Worm (Caenorhabditis elegans) whole organism, young adult: ENCODE measurements around the gene cpt-5.

Experiments
- C06A6.2 ChIP-seq: fragments of 200-800 bp; sonication (Bioruptor generic); conservative IDR thresholded peaks from 2 replicates; pipeline ENCODE4 v1.3.6; 2022; ENCODE audit warnings: missing genetic modification characterization, missing compliant biosample characterization
- F10E7.11 ChIP-seq: sonication (generic microtip); optimal IDR thresholded peaks from 2 replicates; lab custom pipeline; 2017; ENCODE audit warnings: mild to moderate bottlenecking, missing genetic modification characterization, moderate library complexity, missing compliant biosample characterization
- F52B5.7 ChIP-seq: sonication (generic microtip); optimal IDR thresholded peaks from 2 replicates; lab custom pipeline; 2016; ENCODE audit warnings: mild to moderate bottlenecking, missing genetic modification characterization, missing compliant biosample characterization
- K12H6.12 ChIP-seq: fragments of 200-800 bp; sonication (Bioruptor generic); optimal IDR thresholded peaks from 2 replicates; lab custom pipeline; 2018; ENCODE audit warnings: mild to moderate bottlenecking, missing genetic modification characterization, missing compliant biosample characterization
- Y56A3A.18 ChIP-seq: fragments of 200-800 bp; sonication (Bioruptor generic); IDR thresholded peaks from 2 replicates; pipeline ENCODE4 v1.3.6; 2022; ENCODE audit warnings: missing genetic modification reagents, missing genetic modification characterization, missing compliant biosample characterization
- Y79H2A.3 ChIP-seq: fragments of 200-800 bp; sonication (Bioruptor generic); conservative IDR thresholded peaks from 2 replicates; pipeline ENCODE4 v1.3.6; 2022; ENCODE audit warnings: missing genetic modification reagents, missing genetic modification characterization, missing compliant biosample characterization
- Y95B8A.8 ChIP-seq: fragments of 200-800 bp; sonication (Bioruptor generic); IDR thresholded peaks from 2 replicates; pipeline ENCODE4 v1.3.6; 2022; ENCODE audit warnings: missing genetic modification reagents, missing genetic modification characterization, missing compliant biosample characterization
- akir-1 ChIP-seq: fragments of 200-800 bp; sonication (Bioruptor generic); optimal IDR thresholded peaks from 2 replicates; lab custom pipeline; 2018; ENCODE audit warnings: mild to moderate bottlenecking, missing genetic modification characterization, moderate library complexity, missing compliant biosample characterization
- ama-1 ChIP-seq, 3 experiments: fragments of 150-350 bp in 1 of 3; sonication (generic microtip) in 2 of 3; optimal IDR thresholded peaks; 2 replicates each; lab custom pipeline; 2014 to 2018; ENCODE audit warnings: missing biosample characterization in 2 of 3, missing genetic modification characterization in 2 of 3, missing genetic modification reagents in 2 of 3
- attf-5 ChIP-seq: fragments of 200-800 bp; sonication (Bioruptor generic); optimal IDR thresholded peaks from 2 replicates; lab custom pipeline; 2018; ENCODE audit warnings: mild to moderate bottlenecking, missing genetic modification characterization, missing compliant biosample characterization
- ccch-3 ChIP-seq: fragments of 200-800 bp; sonication (Bioruptor generic); optimal IDR thresholded peaks from 2 replicates; lab custom pipeline; 2018; ENCODE audit warnings: mild to moderate bottlenecking, missing genetic modification characterization, missing compliant biosample characterization
- cebp-1 ChIP-seq, 2 experiments: fragments of 200-800 bp in 1 of 2; sonication (Bioruptor generic) in 1 of 2; sonication (generic microtip) in 1 of 2; IDR thresholded peaks in 1 of 2; optimal IDR thresholded peaks in 1 of 2; 2 replicates each; pipeline versions ENCODE4 v1.3.6 to Lab custom; 2017 to 2022; ENCODE audit warnings: missing compliant biosample characterization in 2 of 2, missing genetic modification characterization in 2 of 2, mild to moderate bottlenecking in 1 of 2, missing genetic modification reagents in 1 of 2, moderate library complexity in 1 of 2
- ceh-27 ChIP-seq: fragments of 200-800 bp; sonication (Bioruptor generic); optimal IDR thresholded peaks from 2 replicates; lab custom pipeline; 2018; ENCODE audit warnings: mild to moderate bottlenecking, missing genetic modification characterization, moderate library complexity, missing compliant biosample characterization
- ceh-40 ChIP-seq: fragments of 200-800 bp; sonication (Bioruptor generic); IDR thresholded peaks from 2 replicates; pipeline ENCODE4 v1.3.6; 2022; ENCODE audit warnings: missing genetic modification characterization, missing compliant biosample characterization
- ceh-58 ChIP-seq: fragments of 200-800 bp; sonication (Bioruptor generic); IDR thresholded peaks from 2 replicates; pipeline ENCODE4 v1.3.6; 2022; ENCODE audit warnings: missing genetic modification characterization, missing compliant biosample characterization
- chd-7 ChIP-seq: sonication (generic microtip); optimal IDR thresholded peaks from 2 replicates; lab custom pipeline; 2016; ENCODE audit warnings: mild to moderate bottlenecking, missing genetic modification characterization, moderate library complexity, missing compliant biosample characterization
- dpff-1 ChIP-seq: sonication (generic microtip); optimal IDR thresholded peaks from 2 replicates; lab custom pipeline; 2017; ENCODE audit warnings: mild to moderate bottlenecking, missing genetic modification characterization, missing compliant biosample characterization
- efl-1 ChIP-seq: fragments of 150-350 bp; optimal IDR thresholded peaks from 2 replicates; lab custom pipeline; 2014; ENCODE audit warnings: missing biosample characterization, missing genetic modification reagents, missing genetic modification characterization
- ets-4 ChIP-seq: fragments of 200-800 bp; sonication (Bioruptor generic); optimal IDR thresholded peaks from 2 replicates; lab custom pipeline; 2018; ENCODE audit warnings: mild to moderate bottlenecking, missing genetic modification characterization, missing compliant biosample characterization
- him-1 ChIP-seq: sonication (generic microtip); optimal IDR thresholded peaks from 2 replicates; lab custom pipeline; 2016; ENCODE audit warnings: missing genotype, missing genetic modification reagents, missing genetic modification characterization, missing compliant biosample characterization
- lin-40 ChIP-seq: sonication (generic microtip); optimal IDR thresholded peaks from 2 replicates; lab custom pipeline; 2016; ENCODE audit warnings: missing genetic modification characterization, mild to moderate bottlenecking, missing compliant biosample characterization, missing genotype, missing genetic modification reagents
- lin-54 ChIP-seq: fragments of 200-800 bp; sonication (Bioruptor generic); optimal IDR thresholded peaks from 2 replicates; lab custom pipeline; 2018; ENCODE audit warnings: mild to moderate bottlenecking, missing genetic modification characterization, missing compliant biosample characterization
- madf-6 ChIP-seq: fragments of 200-800 bp; sonication (Bioruptor generic); IDR thresholded peaks from 2 replicates; pipeline ENCODE4 v1.3.6; 2022; ENCODE audit warnings: missing genetic modification reagents, missing genetic modification characterization, missing compliant biosample characterization
- madf-8 ChIP-seq: fragments of 200-800 bp; sonication (Bioruptor generic); conservative IDR thresholded peaks from 2 replicates; pipeline ENCODE4 v1.3.6; 2022; ENCODE audit warnings: missing genetic modification reagents, missing genetic modification characterization, missing compliant biosample characterization
- mcd-1 ChIP-seq: fragments of 200-800 bp; sonication (Bioruptor generic); IDR thresholded peaks from 2 replicates; pipeline ENCODE4 v1.3.6; 2022; ENCODE audit warnings: missing genetic modification reagents, missing genetic modification characterization, missing compliant biosample characterization
- nfya-2 ChIP-seq: fragments of 200-800 bp; sonication (Bioruptor generic); IDR thresholded peaks from 2 replicates; pipeline ENCODE4 v1.3.6; 2022; ENCODE audit warnings: missing genetic modification reagents, missing genetic modification characterization, missing compliant biosample characterization
- nhr-80 ChIP-seq: sonication (generic microtip); optimal IDR thresholded peaks from 2 replicates; lab custom pipeline; 2016; ENCODE audit warnings: missing genetic modification characterization, missing compliant biosample characterization
- rcor-1 ChIP-seq: fragments of 200-800 bp; sonication (Bioruptor generic); IDR thresholded peaks from 2 replicates; pipeline ENCODE4 v1.3.6; 2022; ENCODE audit warnings: missing genetic modification reagents, missing genetic modification characterization, missing compliant biosample characterization
- rec-8 ChIP-seq, 2 experiments: sonication (generic microtip); optimal IDR thresholded peaks; 2 replicates each; lab custom pipeline; 2016; ENCODE audit warnings: mild to moderate bottlenecking in 2 of 2, missing genetic modification characterization in 2 of 2, missing genetic modification reagents in 2 of 2, missing genotype in 2 of 2, missing biosample characterization in 1 of 2, missing compliant biosample characterization in 1 of 2, moderate library complexity in 1 of 2
- snpc-4 ChIP-seq, 5 experiments: fragments of 150-350 bp in 1 of 5; sonication (generic microtip) in 4 of 5; optimal IDR thresholded peaks; 2 replicates each; lab custom pipeline; 2014 to 2018; ENCODE audit warnings: missing genetic modification characterization in 5 of 5, missing biosample characterization in 3 of 5, antibody characterized with exemption in 2 of 5, mild to moderate bottlenecking in 2 of 5, missing compliant biosample characterization in 2 of 5, missing genotype in 2 of 5, moderate library complexity in 2 of 5, missing genetic modification reagents in 1 of 5
- tbp1 ChIP-seq: fragments of 200-800 bp; sonication (Bioruptor generic); optimal IDR thresholded peaks from 2 replicates; lab custom pipeline; 2018; ENCODE audit warnings: mild to moderate bottlenecking, missing genetic modification characterization, missing compliant biosample characterization
- tlf-1 ChIP-seq: fragments of 200-800 bp; sonication (Bioruptor generic); optimal IDR thresholded peaks from 2 replicates; lab custom pipeline; 2018; ENCODE audit warnings: mild to moderate bottlenecking, missing genetic modification characterization, missing compliant biosample characterization
- ztf-25 ChIP-seq: fragments of 200-800 bp; sonication (Bioruptor generic); IDR thresholded peaks from 2 replicates; pipeline ENCODE4 v1.3.6; 2022; ENCODE audit warnings: missing genetic modification reagents, missing genetic modification characterization, missing compliant biosample characterization
- ztf-3 ChIP-seq: fragments of 200-800 bp; sonication (Bioruptor generic); optimal IDR thresholded peaks from 2 replicates; lab custom pipeline; 2018; ENCODE audit warnings: mild to moderate bottlenecking, missing genetic modification characterization, missing compliant biosample characterization

cpt-5 gene

DNA sequence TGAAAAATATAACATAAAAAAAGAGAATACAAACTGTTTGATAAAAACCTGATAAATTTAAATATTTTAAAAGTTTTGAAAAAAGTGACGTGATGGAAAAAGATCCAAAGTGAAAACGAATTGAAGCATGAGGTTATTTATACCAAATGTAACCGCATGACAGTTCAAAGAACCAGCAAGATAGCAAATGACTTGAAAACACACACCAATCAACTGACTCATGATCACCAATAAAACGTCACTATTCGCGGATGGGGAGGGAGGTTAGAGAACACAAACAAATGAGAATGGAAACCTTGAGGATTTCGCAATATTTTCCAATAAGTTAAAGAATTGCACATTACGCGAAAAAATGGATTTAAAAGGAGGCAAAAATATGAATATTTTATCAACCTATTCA lies 36.4 kb downstream of the cpt-5 start, which contains the start of gene C06B3.7 (continued):
- TF ChIP-seq tbp1 (peak; percentile 55), rcor-1 (GFP tag; lab: Robert Waterston, UW) (0 out of 2 replicates have a peak, but pooled peaks have one; percentile 8), K12H6.12 (tag; lab: Kevin White, UChicago) (peak; percentile 65), tlf-1 (peak; percentile 59), lin-40 (peak; percentile 71), ceh-27 (GFP tag; lab: Kevin White, UChicago) (peak; percentile 4), cebp-1 (GFP tag; IDR thresholded peaks at IDR 0.05; lab: Robert Waterston, UW) (peak; percentile 98), cebp-1 (tag; optimal IDR thresholded peaks at IDR 0.05; lab: Kevin White, UChicago) (peak; percentile 99), nhr-80 (tag; lab: Kevin White, UChicago) (peak; percentile 83), snpc-4 (GFP tag; optimal IDR thresholded peaks at IDR 0.05; lab: Kevin White, UChicago) (no peak), snpc-4 (tag; optimal IDR thresholded peaks at IDR 0.05; lab: Kevin White, UChicago) (peak in 2 of 4 experiments; percentile 1 to 51), F10E7.11 (tag; lab: Kevin White, UChicago) (no peak), Y95B8A.8 (no peak), attf-5 (GFP tag; lab: Kevin White, UChicago) (peak; percentile 72), mcd-1 (GFP tag; lab: Robert Waterston, UW) (0 out of 2 replicates have a peak, but pooled peaks have one; percentile 27), madf-8 (GFP tag; lab: Robert Waterston, UW) (no peak), madf-6 (GFP tag; lab: Robert Waterston, UW) (no peak)
- TF ChIP-seq, all 124 proteins: peak for 25

DNA sequence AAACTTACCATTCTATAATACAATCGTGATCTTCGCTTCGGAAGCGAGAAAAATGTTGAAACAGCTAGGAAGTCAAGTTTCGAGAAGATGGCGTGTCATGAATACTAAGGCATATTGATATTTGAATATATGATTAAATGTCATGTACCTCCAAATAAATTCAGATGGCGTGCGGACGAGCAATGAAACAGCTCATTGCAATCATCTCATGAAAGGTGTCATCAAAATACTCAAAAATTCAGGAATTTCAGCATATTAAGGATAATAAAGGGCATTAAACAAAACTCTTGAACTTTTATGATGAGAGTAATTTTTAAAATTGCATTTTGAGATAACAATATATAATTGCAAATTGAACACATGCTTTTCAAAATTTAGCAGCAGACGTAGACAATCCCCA lies 42.4 kb downstream of the cpt-5 start, which contains the start of gene gcy-32:
Gene gcy-32 (minus strand): TSS at position 101 of the 400 bp plus-strand sequence.
- TF ChIP-seq F52B5.7 (tag; lab: Kevin White, UChicago) (no peak), lin-54 (GFP tag; lab: Kevin White, UChicago) (no peak), Y79H2A.3 (GFP tag; lab: Robert Waterston, UW) (no peak), ets-4 (GFP tag; lab: Kevin White, UChicago) (no peak), nfya-2 (GFP tag; lab: Robert Waterston, UW) (no peak), rec-8 (tag; optimal IDR thresholded peaks at IDR 0.05; lab: Kevin White, UChicago) (no peak)

DNA sequence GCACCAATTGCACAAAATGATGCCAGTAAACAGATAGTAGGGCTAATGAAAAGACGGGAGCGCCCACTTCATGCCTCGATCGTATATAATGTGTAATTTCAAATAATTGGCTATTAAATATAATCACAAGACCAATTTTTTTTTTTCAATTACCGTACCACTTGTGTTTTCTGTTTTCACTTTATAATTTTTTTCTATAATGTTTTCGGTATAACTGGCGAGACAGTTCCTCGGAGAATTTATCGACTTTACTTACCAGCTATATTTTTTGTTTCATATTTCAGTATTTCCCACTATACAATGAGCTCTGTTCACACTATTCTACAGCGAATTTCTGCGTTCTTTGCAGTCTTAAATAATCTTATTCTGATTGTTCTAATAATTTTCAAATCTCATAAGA lies 43.2 kb downstream of the cpt-5 start, which contains the start of gene str-252:
Gene str-252 (plus strand): TSS at position 301 of the 400 bp plus-strand sequence.
- no peak for TF ChIP-seq ztf-25 (GFP tag; lab: Robert Waterston, UW)
- TF ChIP-seq Y56A3A.18 (GFP tag; lab: Robert Waterston, UW), result no peak
- no peak for TF ChIP-seq dpff-1 (tag; lab: Kevin White, UChicago)
- no peak for TF ChIP-seq ztf-3 (GFP tag; lab: Kevin White, UChicago)
- TF ChIP-seq C06A6.2, result no peak
- no peak for TF ChIP-seq ceh-27 (GFP tag; lab: Kevin White, UChicago)
- TF ChIP-seq attf-5 (GFP tag; lab: Kevin White, UChicago), result no peak
- no peak for TF ChIP-seq him-1 (tag; lab: Kevin White, UChicago)
- TF ChIP-seq cebp-1 (GFP tag; IDR thresholded peaks at IDR 0.05; lab: Robert Waterston, UW), result no peak
- TF ChIP-seq cebp-1 (tag; optimal IDR thresholded peaks at IDR 0.05; lab: Kevin White, UChicago), result no peak
- no peak for TF ChIP-seq ceh-58 (GFP tag; lab: Robert Waterston, UW)
- no peak for TF ChIP-seq akir-1
- TF ChIP-seq ccch-3 (GFP tag; lab: Kevin White, UChicago), result no peak
- no peak for TF ChIP-seq chd-7 (tag; lab: Kevin White, UChicago)
- TF ChIP-seq ceh-40 (GFP tag; lab: Robert Waterston, UW), result no peak
- TF ChIP-seq efl-1 (GFP tag; lab: Kevin White, UChicago), result no peak
- no peak for TF ChIP-seq ama-1 (optimal IDR thresholded peaks at IDR 0.05; lab: Kevin White, UChicago)
- no peak for TF ChIP-seq ama-1 (GFP tag; optimal IDR thresholded peaks at IDR 0.05; lab: Kevin White, UChicago)
- TF ChIP-seq, all 124 proteins: peak for 0
